Fruit fly (Drosophila melanogaster): Measurements from ENCODE around the gene IntS12.

Gene IntS12

DNA sequence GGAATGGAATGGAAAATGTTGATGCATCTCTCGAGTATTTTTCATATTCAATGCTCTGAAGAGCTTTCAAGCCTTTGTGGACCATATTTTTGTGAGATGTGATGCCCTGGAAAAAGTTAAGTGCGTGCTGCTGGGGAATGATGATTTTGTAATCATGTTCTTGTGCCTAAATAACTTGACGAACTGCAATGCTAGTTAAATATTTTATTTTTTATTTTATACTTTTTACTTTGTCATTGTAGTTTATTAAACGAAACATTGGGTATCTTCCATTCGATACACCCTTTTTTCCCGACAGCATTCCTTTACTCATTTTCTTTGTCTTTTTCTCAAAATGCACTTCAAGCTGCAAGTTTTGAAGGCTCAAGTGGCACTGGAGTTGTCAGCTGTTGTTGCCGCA is 36.8 kb downstream of the IntS12 start (continued):
- TF ChIP-seq Eip75B (GFP tag; optimal IDR thresholded peaks at IDR 0.05) (peak; percentile 26), Sox14 (GFP tag; optimal IDR thresholded peaks at IDR 0.05) (peak; percentile 39), CG10631 (GFP tag; optimal IDR thresholded peaks at IDR 0.05) (peak; percentile 32), salr (GFP tag; optimal IDR thresholded peaks at IDR 0.05) (peak in 1 of 2 experiments; percentile 22), Eip78C (GFP tag) (peak; percentile 85), vri (GFP tag; optimal IDR thresholded peaks at IDR 0.05) (peak; percentile 14), CG9139 (GFP tag; optimal IDR thresholded peaks at IDR 0.05) (no peak), OdsH (GFP tag; optimal IDR thresholded peaks at IDR 0.05) (peak; percentile 66), CG15336 (GFP tag; IDR thresholded peaks at IDR 0.05) (peak; percentile 76), acj6 (GFP tag; optimal IDR thresholded peaks at IDR 0.05) (peak; percentile 62), Smox (GFP tag; optimal IDR thresholded peaks at IDR 0.05) (no peak), CG32006 (GFP tag; optimal IDR thresholded peaks at IDR 0.05) (peak; percentile 68), CG1621 (tag; optimal IDR thresholded peaks at IDR 0.05) (no peak), CG11902 (GFP tag; optimal IDR thresholded peaks at IDR 0.05) (peak; percentile 24), fd59A (GFP tag; optimal IDR thresholded peaks at IDR 0.05) (no peak), cyc (GFP tag; optimal IDR thresholded peaks at IDR 0.05) (peak; percentile 29), fd85E (GFP tag; optimal IDR thresholded peaks at IDR 0.05) (no peak), Hr4 (GFP tag; optimal IDR thresholded peaks at IDR 0.05) (peak; percentile 61), CG6792 (GFP tag; optimal IDR thresholded peaks at IDR 0.05) (peak; percentile 51), CG7368 (GFP tag; optimal IDR thresholded peaks at IDR 0.05) (peak; percentile 13), pdm3 (GFP tag; optimal IDR thresholded peaks at IDR 0.05) (peak; percentile 57), CG6276 (GFP tag; optimal IDR thresholded peaks at IDR 0.05) (no peak), net (GFP tag; optimal IDR thresholded peaks at IDR 0.05) (peak; percentile 35), svp (GFP tag) (no peak), Ets96B (tag; optimal IDR thresholded peaks at IDR 0.05) (peak; percentile 27), CG8119 (GFP tag; IDR thresholded peaks at IDR 0.05) (peak; percentile 66), Hr38 (GFP tag; optimal IDR thresholded peaks at IDR 0.05) (no peak), CG8632 (GFP tag; optimal IDR thresholded peaks at IDR 0.05) (peak; percentile 45), Hr39 (GFP tag; optimal IDR thresholded peaks at IDR 0.05) (peak; percentile 38), CG10669 (GFP tag; optimal IDR thresholded peaks at IDR 0.05) (peak; percentile 22), esn (GFP tag; optimal IDR thresholded peaks at IDR 0.05) (peak; percentile 52), CG6163 (GFP tag; IDR thresholded peaks at IDR 0.05) (peak; percentile 50; the same call in 1 of the 3 replicates), spab (GFP tag; optimal IDR thresholded peaks at IDR 0.05) (no peak), dac (GFP tag; optimal IDR thresholded peaks at IDR 0.05) (no peak), lz (GFP tag; optimal IDR thresholded peaks at IDR 0.05) (peak; percentile 31), CG31627 (GFP tag; optimal IDR thresholded peaks at IDR 0.05) (peak; percentile 25), CG4318 (GFP tag; optimal IDR thresholded peaks at IDR 0.05) (peak; percentile 16), Sox15 (GFP tag; optimal IDR thresholded peaks at IDR 0.05) (peak; percentile 29)

DNA sequence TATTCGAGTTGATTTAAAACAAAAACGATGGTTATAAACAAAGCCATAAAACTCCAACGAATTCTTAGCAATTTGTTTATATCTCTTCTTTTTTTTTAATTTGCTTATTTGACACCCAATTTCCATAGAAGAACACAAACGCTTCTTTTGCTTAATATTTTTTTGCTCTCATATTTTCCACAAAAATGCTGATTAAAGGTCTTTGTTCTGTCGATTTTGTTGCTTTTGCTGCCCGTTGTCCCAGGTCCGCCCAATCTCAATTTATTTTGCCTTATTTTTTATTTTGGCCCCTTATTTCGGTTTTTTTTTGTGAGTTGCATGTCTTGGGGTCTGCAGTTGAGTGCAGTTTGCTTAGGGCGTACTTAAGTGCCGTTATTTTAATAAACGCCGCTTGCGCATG is 42.9 kb downstream of the IntS12 start:
- TF ChIP-seq CG6854 (GFP tag; optimal IDR thresholded peaks at IDR 0.05) (peak; percentile 60), pdm3 (GFP tag; optimal IDR thresholded peaks at IDR 0.05) (no peak)

DNA sequence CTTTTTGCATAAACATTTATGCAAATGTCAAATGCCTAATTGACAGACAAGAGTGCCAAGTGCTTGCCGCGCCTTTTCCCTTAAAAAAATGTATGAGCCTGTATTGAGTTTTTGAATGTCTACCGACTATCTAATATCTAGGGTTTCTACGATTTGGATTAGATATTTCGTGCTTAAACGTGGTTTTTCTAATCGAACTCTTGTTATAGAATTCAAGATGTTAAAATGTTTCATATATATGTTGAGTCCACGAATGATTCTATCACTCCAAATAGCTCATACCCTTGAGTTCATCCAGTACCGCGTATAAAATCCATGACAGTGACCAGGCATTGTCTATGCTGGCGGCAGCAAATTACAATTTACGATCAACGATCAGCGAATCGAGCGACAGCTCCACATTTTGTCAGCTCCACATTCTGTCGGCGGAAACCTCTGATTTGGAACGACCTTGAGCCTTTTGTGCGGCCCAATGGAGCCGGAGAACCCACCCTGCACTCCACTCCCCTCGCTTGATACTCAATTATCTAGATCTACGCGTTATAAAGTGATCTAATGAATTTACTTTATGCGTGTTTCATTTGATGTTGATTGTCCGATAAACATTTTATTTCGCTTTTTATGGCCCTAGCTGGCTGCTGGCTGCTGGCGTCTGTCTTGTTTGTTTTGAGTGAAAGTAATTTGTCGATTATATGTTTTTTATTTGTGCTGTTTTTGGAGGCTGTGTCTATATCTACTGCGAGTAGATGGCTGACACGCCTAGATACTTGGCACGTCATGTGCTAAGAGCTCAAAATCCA is 43.7 kb downstream of the IntS12 start:
- TF ChIP-seq CG9139 (GFP tag; optimal IDR thresholded peaks at IDR 0.05) (no peak), CG3032 (tag; optimal IDR thresholded peaks at IDR 0.05) (no peak), CG16779 (tag; optimal IDR thresholded peaks at IDR 0.05) (no peak), achi (GFP tag; optimal IDR thresholded peaks at IDR 0.05) (no peak), vri (GFP tag; optimal IDR thresholded peaks at IDR 0.05) (no peak), Sox15 (GFP tag; optimal IDR thresholded peaks at IDR 0.05) (no peak), CG15336 (GFP tag; IDR thresholded peaks at IDR 0.05) (0 out of 2 replicates have a peak, but pooled peaks have one; percentile 27), salr (GFP tag; optimal IDR thresholded peaks at IDR 0.05) (no peak), CG11902 (GFP tag; optimal IDR thresholded peaks at IDR 0.05) (no peak), Ets21C (GFP tag; optimal IDR thresholded peaks at IDR 0.05) (no peak), Eip93F (GFP tag; optimal IDR thresholded peaks at IDR 0.05) (no peak), Sox102F (GFP tag; optimal IDR thresholded peaks at IDR 0.05) (no peak), CG6276 (GFP tag; optimal IDR thresholded peaks at IDR 0.05) (no peak), CG6163 (GFP tag; IDR thresholded peaks at IDR 0.05) (peak; percentile 22; the same call in 1 of the 3 replicates), CG11762 (GFP tag; optimal IDR thresholded peaks at IDR 0.05; ENCODE audit: insufficient read depth) (no peak)

Measured in whole organism, prepupa.